Worm (Caenorhabditis elegans): ENCODE measurements around the gene C34B4.3.

DNA sequence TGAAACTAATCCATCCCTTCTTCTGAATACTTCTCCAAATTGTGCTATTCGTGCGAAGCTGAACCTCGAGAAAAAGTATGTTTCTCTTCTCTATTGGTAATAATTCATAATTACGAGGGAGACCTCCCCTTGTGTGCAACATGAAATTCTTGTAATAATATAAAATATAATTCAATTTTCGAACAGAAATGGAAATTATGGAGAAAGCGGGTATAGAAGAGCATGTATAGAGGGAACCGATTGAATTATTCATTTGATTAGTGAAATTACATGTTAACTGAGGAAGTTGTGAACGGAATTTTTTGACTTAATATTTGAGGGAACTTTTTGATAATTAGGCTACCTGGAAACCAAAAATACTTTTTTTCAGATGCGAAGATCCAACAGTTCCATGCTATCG lies 42.1 kb downstream of the C34B4.3 start:
- no peak for TF ChIP-seq elt-3 (tag; optimal IDR thresholded peaks at IDR 0.05)
- TF ChIP-seq blmp-1 (tag; optimal IDR thresholded peaks at IDR 0.05; ENCODE audit: insufficient read depth): no peak
- TF ChIP-seq nhr-237 (tag; optimal IDR thresholded peaks at IDR 0.05): no peak
- TF ChIP-seq snpc-4 (tag; optimal IDR thresholded peaks at IDR 0.05): no peak
- no peak for TF ChIP-seq lsy-2 (tag; optimal IDR thresholded peaks at IDR 0.05)
- TF ChIP-seq ztf-11 (tag; optimal IDR thresholded peaks at IDR 0.05): no peak
- no peak for TF ChIP-seq nhr-77 (tag; optimal IDR thresholded peaks at IDR 0.05)
- TF ChIP-seq nhr-11 (tag; optimal IDR thresholded peaks at IDR 0.05): no peak
- no peak for TF ChIP-seq mab-5 (tag; optimal IDR thresholded peaks at IDR 0.05)

All from whole organism, L2 larva.